Worm (Caenorhabditis elegans) whole organism, L2 larva: Measurements from ENCODE around the gene JC8.16.

Source experiments
- F13H6.1 ChIP-seq: sonication (generic microtip); optimal IDR thresholded peaks from 2 replicates; lab custom pipeline; 2016; ENCODE audit warnings: missing genetic modification characterization, missing compliant biosample characterization
- dmd-4 ChIP-seq: sonication (generic microtip); optimal IDR thresholded peaks from 2 replicates; lab custom pipeline; 2017; ENCODE audit warnings: missing biosample characterization, missing genetic modification characterization
- fos-1 ChIP-seq: fragments of 150-350 bp; optimal IDR thresholded peaks from 2 replicates; lab custom pipeline; 2014; ENCODE audit warnings: missing biosample characterization, missing genetic modification characterization
- lin-39 ChIP-seq: fragments of 150-350 bp; optimal IDR thresholded peaks from 2 replicates; lab custom pipeline; 2014; ENCODE audit warnings: missing biosample characterization, missing genetic modification reagents, missing genetic modification characterization
- mdl-1 ChIP-seq, 2 experiments: fragments of 150-350 bp in 1 of 2; sonication (generic microtip) in 1 of 2; optimal IDR thresholded peaks; 2 replicates each; lab custom pipeline; 2017; ENCODE audit warnings: missing biosample characterization in 2 of 2, missing genetic modification characterization in 2 of 2
- nhr-237 ChIP-seq: fragments of 150-350 bp; optimal IDR thresholded peaks from 2 replicates; lab custom pipeline; 2014; ENCODE audit warnings: missing biosample characterization, missing genetic modification characterization
- nhr-6 ChIP-seq: fragments of 150-350 bp; optimal IDR thresholded peaks from 2 replicates; lab custom pipeline; 2014; ENCODE audit warnings: missing biosample characterization, missing genetic modification characterization
- skn-1 ChIP-seq: sonication (generic microtip); optimal IDR thresholded peaks from 2 replicates; lab custom pipeline; 2017; ENCODE audit warnings: missing biosample characterization, missing genetic modification characterization
- snpc-4 ChIP-seq: fragments of 150-350 bp; optimal IDR thresholded peaks from 2 replicates; lab custom pipeline; 2014; ENCODE audit warnings: missing biosample characterization, missing genetic modification characterization
- ztf-11 ChIP-seq: sonication (generic microtip); optimal IDR thresholded peaks from 2 replicates; lab custom pipeline; 2017; ENCODE audit warnings: missing biosample characterization, missing genetic modification characterization

- TF ChIP-seq F13H6.1 (tag; lab: Kevin White, UChicago), result no peak
- TF ChIP-seq snpc-4, result no peak
- no peak for TF ChIP-seq skn-1
- no peak for TF ChIP-seq fos-1 (tag; lab: Kevin White, UChicago)
- TF ChIP-seq nhr-6 (tag; lab: Kevin White, UChicago), result no peak
- TF ChIP-seq nhr-237 (tag; lab: Kevin White, UChicago), result no peak
- no peak for TF ChIP-seq dmd-4 (tag; lab: Kevin White, UChicago)
- no peak for TF ChIP-seq ztf-11 (tag; lab: Kevin White, UChicago)
- no peak for TF ChIP-seq mdl-1 (tag; optimal IDR thresholded peaks at IDR 0.05; lab: Kevin White, UChicago)
- no peak for TF ChIP-seq lin-39 (tag; lab: Kevin White, UChicago)
Measured at ce11 chrIV:13299648-13300047, 40.7 kb downstream of the JC8.16 start.
